Worm (Caenorhabditis elegans) whole organism, midembryonic: Measurements from ENCODE around the gene acr-23.

ENCODE experiments used
- cog-1 ChIP-seq: sonication (generic microtip); optimal IDR thresholded peaks from 2 replicates; lab custom pipeline; 2016; ENCODE audit warnings: missing genetic modification characterization, missing compliant biosample characterization
- klf-2 ChIP-seq: fragments of 200-800 bp; sonication (Bioruptor generic); conservative IDR thresholded peaks from 2 replicates; pipeline ENCODE4 v1.3.6; 2022; ENCODE audit warnings: missing genetic modification reagents, missing genetic modification characterization, missing compliant biosample characterization
- med-1 ChIP-seq: sonication (generic microtip); optimal IDR thresholded peaks from 2 replicates; lab custom pipeline; 2017; ENCODE audit warnings: missing genetic modification characterization, mild to moderate bottlenecking, missing compliant biosample characterization, antibody characterized with exemption, missing genetic modification reagents; ENCODE audit not compliant: insufficient read depth
- ztf-23 ChIP-seq: fragments of 200-800 bp; sonication (Bioruptor generic); IDR thresholded peaks from 2 replicates; pipeline ENCODE4 v1.3.6; 2022; ENCODE audit warnings: missing genetic modification reagents, missing genetic modification characterization, missing compliant biosample characterization
- ztf-29 ChIP-seq: fragments of 200-800 bp; sonication (Bioruptor generic); IDR thresholded peaks from 2 replicates; pipeline ENCODE4 v1.3.6; 2022; ENCODE audit warnings: missing genetic modification reagents, missing genetic modification characterization, missing compliant biosample characterization

ce11 chrV:3626944-3627343 lies 32.4 kb downstream of the acr-23 start, which contains the start of gene F59B1.4:
- TF ChIP-seq ztf-23 (GFP tag; lab: Robert Waterston, UW) (no peak), med-1 (GFP tag; lab: Kevin White, UChicago) (no peak), klf-2 (GFP tag; lab: Robert Waterston, UW) (no peak), ztf-29 (GFP tag; lab: Robert Waterston, UW) (no peak), cog-1 (tag; lab: Kevin White, UChicago) (no peak)
